Fruit fly (Drosophila melanogaster) whole organism, pupa: Measurements from ENCODE around the gene CG4186.

Experiments used
- CG10348 ChIP-seq: fragments of 200-800 bp; sonication (Bioruptor generic); IDR thresholded peaks from 2 replicates; pipeline ENCODE4 v1.3.6; 2022; ENCODE audit warnings: missing biosample characterization, missing genetic modification characterization
- CG12605 ChIP-seq: fragments of 200-800 bp; sonication (Bioruptor generic); IDR thresholded peaks from 2 replicates; pipeline ENCODE4 v1.3.6; 2022; ENCODE audit warnings: missing biosample characterization, missing genetic modification characterization
- CG13204 ChIP-seq: fragments of 200-800 bp; sonication (Bioruptor generic); optimal IDR thresholded peaks from 2 replicates; lab custom pipeline; 2018; ENCODE audit warnings: missing biosample characterization, mild to moderate bottlenecking, missing genetic modification characterization, moderate library complexity
- CG14655 ChIP-seq: fragments of 200-800 bp; sonication (Bioruptor generic); optimal IDR thresholded peaks from 3 replicates; lab custom pipeline; 2017; ENCODE audit warnings: mild to moderate bottlenecking, missing biosample characterization, missing genetic modification reagents, missing genetic modification characterization
- CG15710 ChIP-seq: fragments of 200-800 bp; sonication (Bioruptor generic); optimal IDR thresholded peaks from 2 replicates; lab custom pipeline; 2018; ENCODE audit warnings: missing biosample characterization, mild to moderate bottlenecking, missing genetic modification characterization, moderate library complexity
- CG17806 ChIP-seq: fragments of 200-800 bp; sonication (Bioruptor generic); optimal IDR thresholded peaks from 2 replicates; lab custom pipeline; 2018; ENCODE audit warnings: missing biosample characterization, mild to moderate bottlenecking, missing genetic modification characterization, moderate library complexity
- CG32121 ChIP-seq: fragments of 200-800 bp; sonication (Bioruptor generic); IDR thresholded peaks from 2 replicates; pipeline ENCODE4 v1.3.6; 2022; ENCODE audit warnings: missing biosample characterization, missing genetic modification characterization
- CG34367 ChIP-seq: fragments of 200-800 bp; sonication (Bioruptor generic); optimal IDR thresholded peaks from 2 replicates; lab custom pipeline; 2018; ENCODE audit warnings: missing biosample characterization, mild to moderate bottlenecking, missing genetic modification characterization
- CG4496 ChIP-seq: fragments of 200-800 bp; sonication (Bioruptor generic); IDR thresholded peaks from 3 replicates; pipeline ENCODE4 v1.3.6; 2022; ENCODE audit warnings: missing biosample characterization, missing genetic modification characterization
- CG8159 ChIP-seq: fragments of 200-800 bp; sonication (Bioruptor generic); optimal IDR thresholded peaks from 3 replicates; lab custom pipeline; 2018; ENCODE audit warnings: missing biosample characterization, mild to moderate bottlenecking, missing genetic modification characterization, moderate library complexity
- CG8301 ChIP-seq: fragments of 200-800 bp; sonication (Bioruptor generic); optimal IDR thresholded peaks from 2 replicates; lab custom pipeline; 2018; ENCODE audit warnings: missing biosample characterization, mild to moderate bottlenecking, missing genetic modification characterization
- CG9948 ChIP-seq: fragments of 200-800 bp; sonication (Bioruptor generic); optimal IDR thresholded peaks from 2 replicates; lab custom pipeline; 2018; ENCODE audit warnings: missing biosample characterization, mild to moderate bottlenecking, missing genetic modification characterization, moderate library complexity
- D1 ChIP-seq: fragments of 200-800 bp; sonication (Bioruptor generic); optimal IDR thresholded peaks from 2 replicates; lab custom pipeline; 2018; ENCODE audit warnings: missing biosample characterization, mild to moderate bottlenecking, missing genetic modification characterization, moderate library complexity
- EcR ChIP-seq: fragments of 200-800 bp; sonication (Bioruptor generic); optimal IDR thresholded peaks from 3 replicates; lab custom pipeline; 2019; ENCODE audit warnings: missing biosample characterization, missing genetic modification characterization, mild to moderate bottlenecking, moderate library complexity, missing genetic modification reagents
- Ets98B ChIP-seq: fragments of 200-800 bp; sonication (Bioruptor generic); IDR thresholded peaks from 2 replicates; pipeline ENCODE4 v1.3.6; 2022; ENCODE audit warnings: missing biosample characterization, missing genetic modification characterization
- Pif1A ChIP-seq: fragments of 200-800 bp; sonication (Bioruptor generic); optimal IDR thresholded peaks from 3 replicates; lab custom pipeline; 2016; ENCODE audit warnings: missing biosample characterization, missing genetic modification characterization
- Pif1B ChIP-seq: fragments of 200-800 bp; sonication (Bioruptor generic); optimal IDR thresholded peaks from 3 replicates; lab custom pipeline; 2016; ENCODE audit warnings: missing biosample characterization, missing genetic modification characterization
- Snoo ChIP-seq: fragments of 200-800 bp; sonication (Bioruptor generic); optimal IDR thresholded peaks from 3 replicates; lab custom pipeline; 2017; ENCODE audit warnings: missing biosample characterization, mild to moderate bottlenecking, missing genetic modification characterization, inconsistent platforms
- fd96Ca ChIP-seq: fragments of 200-800 bp; sonication (Bioruptor generic); IDR thresholded peaks from 3 replicates; pipeline ENCODE4 v1.3.6; 2022; ENCODE audit warnings: missing biosample characterization, missing genetic modification characterization
- gl ChIP-seq: fragments of 200-800 bp; sonication (Bioruptor generic); optimal IDR thresholded peaks from 2 replicates; lab custom pipeline; 2018; ENCODE audit warnings: missing biosample characterization, mild to moderate bottlenecking, missing genetic modification characterization
- rn ChIP-seq: fragments of 200-800 bp; sonication (Bioruptor generic); IDR thresholded peaks from 2 replicates; pipeline ENCODE4 v1.3.6; 2022; ENCODE audit warnings: missing biosample characterization, missing genetic modification characterization

CG4186 gene

DNA sequence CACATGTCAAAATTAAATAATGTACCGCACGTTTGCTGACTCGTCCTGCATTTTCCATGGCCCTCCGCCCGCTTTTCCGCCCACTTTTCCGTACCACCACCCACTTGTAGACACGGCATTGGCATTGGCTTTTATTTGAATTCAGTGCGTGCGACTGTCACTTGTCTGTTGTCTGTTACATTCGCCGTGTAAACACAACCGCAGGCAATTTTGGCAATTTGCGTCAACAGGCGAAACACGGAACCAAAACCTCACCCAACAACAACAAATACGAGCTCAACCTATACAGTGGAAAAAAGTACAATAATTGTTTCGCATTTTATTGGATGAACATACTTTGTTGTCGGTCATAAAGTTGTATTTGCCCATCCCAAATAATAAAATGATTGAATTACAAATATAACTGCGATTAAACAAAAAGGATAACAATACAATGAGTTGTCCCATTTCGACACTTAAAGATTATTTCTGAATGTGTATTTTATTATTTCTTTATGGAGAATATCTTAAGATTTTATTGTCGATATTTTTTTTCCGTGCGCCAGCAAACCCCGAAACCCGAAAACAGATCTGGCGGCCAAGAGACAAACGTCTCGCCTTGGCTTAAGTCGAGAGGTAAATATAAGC is 22.0 kb upstream of the CG4186 start:
- no peak for TF ChIP-seq CG15710 (tag; lab: Kevin White, UChicago)
- peak; percentile 5 for TF ChIP-seq CG14655 (GFP tag; lab: Kevin White, UChicago)
- peak; percentile 4 for TF ChIP-seq Snoo (tag; lab: Kevin White, UChicago)
- TF ChIP-seq, all 21 proteins: peak for 2

DNA sequence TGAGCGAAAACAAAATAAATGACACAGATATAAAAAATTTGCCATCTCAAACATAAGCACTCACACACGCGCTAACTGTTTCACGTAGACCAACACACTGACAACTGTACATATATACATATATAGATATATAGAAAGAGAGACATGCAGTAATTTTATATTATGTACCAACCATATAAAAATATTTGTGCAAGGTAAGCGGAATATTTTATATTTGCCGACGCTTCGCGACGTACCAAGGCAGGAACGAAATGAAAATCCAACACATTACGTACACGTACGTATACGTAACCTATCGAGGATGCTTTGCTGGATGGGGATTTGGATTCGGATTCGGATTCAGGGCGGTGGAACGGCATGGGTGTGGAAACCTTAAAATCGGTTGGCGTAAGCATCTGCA is 20.8 kb upstream of the CG4186 start:
- TF ChIP-seq gl: no peak

DNA sequence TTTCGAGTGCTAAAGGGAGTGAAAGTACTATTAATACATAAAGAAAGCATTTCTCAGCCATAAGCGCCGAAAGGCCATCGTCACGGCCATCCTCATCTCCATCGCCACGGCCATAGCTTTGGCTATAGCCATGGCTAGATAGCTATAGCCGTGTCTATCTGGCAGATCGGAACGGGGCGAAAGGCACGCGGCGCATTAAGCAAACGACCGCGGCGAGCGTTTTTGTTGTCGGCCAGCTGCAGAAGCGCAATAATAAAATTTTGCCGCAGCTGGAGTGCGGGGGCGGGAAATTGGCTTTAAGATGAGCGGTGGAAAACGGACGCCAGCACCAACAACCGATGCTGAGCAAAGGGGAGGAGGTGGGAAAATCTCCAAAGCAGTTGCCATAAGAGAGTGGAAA is 19.0 kb upstream of the CG4186 start:
- TF ChIP-seq Pif1B (GFP tag; lab: Kevin White, UChicago) (no peak), Ets98B (no peak), fd96Ca (GFP tag; lab: Robert Waterston, UW) (no peak), gl (no peak), EcR (GFP tag; lab: Kevin White, UChicago) (no peak), Snoo (tag; lab: Kevin White, UChicago) (no peak), CG8301 (tag; lab: Kevin White, UChicago) (no peak), CG15710 (tag; lab: Kevin White, UChicago) (no peak)

DNA sequence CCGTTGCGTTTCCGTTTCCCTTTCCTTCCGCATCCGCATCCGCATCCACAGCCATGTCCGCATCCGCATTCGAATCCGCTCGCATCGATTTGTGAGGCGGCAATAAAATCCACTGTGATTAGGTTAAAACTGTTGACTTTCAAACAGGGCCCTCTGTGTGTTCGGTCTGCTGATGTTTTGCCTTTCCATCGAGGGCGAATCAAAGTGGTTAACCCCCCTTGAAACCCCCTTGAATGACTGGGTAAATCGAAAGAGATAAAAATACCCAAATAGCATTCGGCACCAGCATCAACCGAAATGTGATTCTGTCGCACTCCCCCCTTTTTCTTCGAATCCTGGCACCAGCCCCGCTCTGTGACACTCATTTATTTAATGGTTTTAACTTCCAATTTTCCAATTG is 16.4 kb upstream of the CG4186 start:
- no peak for TF ChIP-seq CG15710 (tag; lab: Kevin White, UChicago)
- TF ChIP-seq rn: no peak
- no peak for TF ChIP-seq Pif1B (GFP tag; lab: Kevin White, UChicago)
- no peak for TF ChIP-seq D1 (tag; lab: Kevin White, UChicago)
- TF ChIP-seq CG13204 (GFP tag; lab: Kevin White, UChicago): no peak
- TF ChIP-seq CG8301 (tag; lab: Kevin White, UChicago): no peak
- no peak for TF ChIP-seq Pif1A (GFP tag; lab: Kevin White, UChicago)
- no peak for TF ChIP-seq CG14655 (GFP tag; lab: Kevin White, UChicago)
- TF ChIP-seq CG9948 (tag; lab: Kevin White, UChicago): no peak
- no peak for TF ChIP-seq CG17806 (tag; lab: Kevin White, UChicago)
- TF ChIP-seq Ets98B: no peak
- TF ChIP-seq CG34367 (tag; lab: Kevin White, UChicago): no peak
- no peak for TF ChIP-seq CG10348 (GFP tag; lab: Robert Waterston, UW)
- TF ChIP-seq Snoo (tag; lab: Kevin White, UChicago): no peak
- no peak for TF ChIP-seq EcR (GFP tag; lab: Kevin White, UChicago)

DNA sequence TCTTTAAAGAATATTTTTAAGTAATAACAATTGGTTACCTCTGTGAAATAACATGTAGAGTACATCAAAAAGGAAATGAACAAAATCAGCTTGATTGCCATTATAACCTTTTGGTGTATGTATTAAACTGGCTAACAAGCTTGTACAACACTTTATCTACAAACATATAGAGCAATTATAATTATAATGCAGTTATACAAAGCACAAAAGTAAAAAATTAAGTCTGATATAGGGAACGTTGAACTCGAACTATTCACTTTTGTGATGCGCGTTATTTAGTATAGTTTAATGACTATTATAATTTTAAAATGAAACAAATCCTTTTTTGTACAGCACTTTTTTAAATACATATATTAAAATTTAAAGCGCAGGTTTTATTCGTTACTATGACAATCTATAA is 13.8 kb upstream of the CG4186 start, which contains the start of gene CG33912:
TSS of gene CG33912 (minus strand) at position 101 of the 400 bp plus-strand sequence.
- TF ChIP-seq Snoo (tag; lab: Kevin White, UChicago) (no peak), CG10348 (GFP tag; lab: Robert Waterston, UW) (no peak), CG15710 (tag; lab: Kevin White, UChicago) (no peak), fd96Ca (GFP tag; lab: Robert Waterston, UW) (no peak), Ets98B (no peak), CG12605 (GFP tag; lab: Robert Waterston, UW) (no peak), D1 (tag; lab: Kevin White, UChicago) (no peak), CG8301 (tag; lab: Kevin White, UChicago) (no peak), CG4496 (no peak)

DNA sequence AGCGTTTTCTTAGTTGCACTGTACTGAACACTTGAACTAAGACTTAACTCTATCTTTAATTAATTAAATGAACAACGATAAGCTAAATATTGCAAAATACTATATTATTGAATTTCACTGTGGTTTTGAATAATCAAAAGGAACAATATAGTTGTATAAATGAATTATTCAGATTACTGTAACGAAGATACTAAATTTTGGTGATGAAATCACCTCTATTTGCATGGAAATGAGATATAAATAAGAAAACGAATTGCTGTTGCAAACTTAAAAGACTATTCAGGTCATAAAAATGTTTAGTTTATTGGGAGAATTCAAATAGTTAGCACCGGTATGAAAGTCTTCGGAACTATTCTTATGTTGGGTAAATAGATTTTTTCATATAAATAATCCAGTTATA is 10.8 kb upstream of the CG4186 start, which contains the start of gene CG43251:
TSS of gene CG43251 (plus strand) at position 301 of the 400 bp plus-strand sequence.
- TF ChIP-seq CG4496: no peak
- no peak for TF ChIP-seq EcR (GFP tag; lab: Kevin White, UChicago)
- TF ChIP-seq CG8301 (tag; lab: Kevin White, UChicago): no peak
- no peak for TF ChIP-seq Pif1B (GFP tag; lab: Kevin White, UChicago)
- no peak for TF ChIP-seq CG8159 (tag; lab: Kevin White, UChicago)
- no peak for TF ChIP-seq Ets98B
- TF ChIP-seq CG17806 (tag; lab: Kevin White, UChicago): no peak
- TF ChIP-seq CG13204 (GFP tag; lab: Kevin White, UChicago): no peak
- no peak for TF ChIP-seq CG10348 (GFP tag; lab: Robert Waterston, UW)
- no peak for TF ChIP-seq CG15710 (tag; lab: Kevin White, UChicago)
- no peak for TF ChIP-seq fd96Ca (GFP tag; lab: Robert Waterston, UW)
- TF ChIP-seq Pif1A (GFP tag; lab: Kevin White, UChicago): no peak
- TF ChIP-seq D1 (tag; lab: Kevin White, UChicago): no peak
- TF ChIP-seq rn: no peak

DNA sequence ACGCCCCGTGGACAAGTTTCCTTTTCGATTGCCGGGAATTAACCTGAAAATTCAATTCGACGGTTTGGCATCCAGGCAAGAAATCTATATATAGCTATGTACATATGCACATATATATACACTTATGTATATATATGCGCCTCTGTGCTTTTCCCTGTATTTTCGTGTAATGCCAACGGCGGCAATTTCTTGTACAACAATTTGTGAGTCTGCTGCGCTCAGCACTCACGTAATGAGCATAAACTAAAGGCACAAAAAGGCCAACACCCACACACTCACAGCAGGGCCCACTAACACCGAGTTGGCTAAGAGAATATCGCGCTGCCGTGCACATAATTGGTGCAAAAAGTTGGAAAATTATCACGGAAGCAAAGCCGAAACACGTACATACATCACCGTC is 7.9 kb upstream of the CG4186 start:
- TF ChIP-seq CG13204 (GFP tag; lab: Kevin White, UChicago): no peak
- TF ChIP-seq CG34367 (tag; lab: Kevin White, UChicago): no peak
- TF ChIP-seq D1 (tag; lab: Kevin White, UChicago): no peak
- no peak for TF ChIP-seq gl
- no peak for TF ChIP-seq CG10348 (GFP tag; lab: Robert Waterston, UW)
- no peak for TF ChIP-seq CG15710 (tag; lab: Kevin White, UChicago)
- TF ChIP-seq CG32121 (GFP tag; lab: Robert Waterston, UW): no peak
- TF ChIP-seq CG12605 (GFP tag; lab: Robert Waterston, UW): no peak
- no peak for TF ChIP-seq CG9948 (tag; lab: Kevin White, UChicago)
- TF ChIP-seq CG17806 (tag; lab: Kevin White, UChicago): no peak
- TF ChIP-seq EcR (GFP tag; lab: Kevin White, UChicago): no peak
- no peak for TF ChIP-seq Snoo (tag; lab: Kevin White, UChicago)
- no peak for TF ChIP-seq CG14655 (GFP tag; lab: Kevin White, UChicago)
- TF ChIP-seq CG8301 (tag; lab: Kevin White, UChicago): no peak
- no peak for TF ChIP-seq Pif1B (GFP tag; lab: Kevin White, UChicago)
- no peak for TF ChIP-seq fd96Ca (GFP tag; lab: Robert Waterston, UW)
